Worm (Caenorhabditis elegans) whole organism, L4/young adult: ENCODE results near the gene srx-4.

Experiments
- dao-5 ChIP-seq: sonication (generic microtip); optimal IDR thresholded peaks from 2 replicates; lab custom pipeline; 2016; ENCODE audit warnings: missing genotype, missing genetic modification characterization, moderate library complexity, missing compliant biosample characterization
- him-1 ChIP-seq: sonication (generic microtip); optimal IDR thresholded peaks from 2 replicates; lab custom pipeline; 2016; ENCODE audit warnings: missing genotype, missing genetic modification reagents, missing genetic modification characterization, missing compliant biosample characterization

DNA sequence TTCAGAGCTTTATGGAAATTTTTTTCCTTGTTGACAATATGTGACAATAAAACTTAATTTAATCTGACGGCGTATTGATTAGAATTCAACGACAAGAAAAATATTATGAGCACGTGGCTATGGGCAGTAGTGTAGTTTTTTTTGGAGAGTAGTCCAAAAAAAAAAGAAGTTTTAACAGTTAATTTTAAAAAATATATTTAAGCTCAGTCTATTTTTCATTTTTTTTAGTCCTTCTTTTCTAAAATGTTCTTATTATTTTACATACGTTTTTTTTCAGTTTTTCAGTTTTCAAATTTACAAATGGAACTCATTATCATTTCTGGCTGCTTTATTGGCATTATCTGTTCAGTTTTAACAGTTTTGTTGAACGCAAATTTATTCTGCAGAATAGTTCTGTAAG is 16.2 kb upstream of the srx-4 start, which contains the start of gene srbc-39:
- no peak for TF ChIP-seq him-1 (tag; lab: Kevin White, UChicago)
- TF ChIP-seq dao-5 (tag; lab: Kevin White, UChicago), result no peak
